Worm (Caenorhabditis elegans): ENCODE data around the gene F32D8.5.

DNA sequence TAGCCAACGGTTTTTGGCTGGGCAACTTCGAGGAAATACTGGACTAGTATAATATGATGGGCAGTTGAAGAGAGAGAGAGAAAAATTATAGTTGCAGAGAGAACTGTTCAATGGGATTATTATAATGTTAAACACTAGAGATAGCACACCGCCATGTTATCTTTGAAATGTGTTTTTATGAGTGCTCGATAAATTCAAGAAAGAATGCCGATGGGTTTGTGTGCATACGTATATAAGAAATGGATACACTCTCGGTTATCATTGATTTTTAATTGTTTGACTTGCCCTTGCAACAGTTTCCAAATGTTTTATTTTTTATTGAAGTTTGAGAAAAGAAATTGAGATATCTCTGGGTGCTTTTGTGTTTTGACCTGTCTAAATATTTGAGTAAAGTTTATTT lies 42.1 kb downstream of the F32D8.5 start, which contains the start of gene F17C11.12:
- TF ChIP-seq unc-62 (GFP tag; optimal IDR thresholded peaks at IDR 0.05) = no peak
- no peak for TF ChIP-seq snpc-4 (tag; optimal IDR thresholded peaks at IDR 0.05)
- TF ChIP-seq nhr-237 (tag; optimal IDR thresholded peaks at IDR 0.05) = no peak
- TF ChIP-seq lin-13 (tag; optimal IDR thresholded peaks at IDR 0.05) = no peak
- TF ChIP-seq nhr-12 (tag; optimal IDR thresholded peaks at IDR 0.05) = no peak

Measured in whole organism, mixed stage, embryonic.